Fruit fly (Drosophila melanogaster): ENCODE data around the gene CG32236.

dm6 chr3L:4700091-4700490 lies 32.9 kb upstream of the CG32236 start:
- no peak for TF ChIP-seq CG8478 (optimal IDR thresholded peaks at IDR 0.05)
- no peak for TF ChIP-seq CTCF (optimal IDR thresholded peaks at IDR 0.05)
